Worm (Caenorhabditis elegans) whole organism, late embryonic: ENCODE measurements around the gene sup-12.

ENCODE experiments used
- ama-1 ChIP-seq: fragments of 150-350 bp; optimal IDR thresholded peaks from 2 replicates; lab custom pipeline; 2014
- ceh-19 ChIP-seq: fragments of 200-800 bp; sonication (Bioruptor generic); optimal IDR thresholded peaks from 2 replicates; lab custom pipeline; 2018; ENCODE audit warnings: mild to moderate bottlenecking, missing genetic modification characterization, missing compliant biosample characterization
- ceh-31 ChIP-seq: sonication (generic microtip); optimal IDR thresholded peaks from 2 replicates; lab custom pipeline; 2016; ENCODE audit warnings: missing genetic modification characterization, missing compliant biosample characterization
- ceh-45 ChIP-seq: fragments of 200-800 bp; sonication (Bioruptor generic); IDR thresholded peaks from 2 replicates; pipeline ENCODE4 v1.3.6; 2022; ENCODE audit warnings: missing genetic modification reagents, missing genetic modification characterization, missing compliant biosample characterization
- ceh-6 ChIP-seq: fragments of 200-800 bp; sonication (Bioruptor generic); optimal IDR thresholded peaks from 2 replicates; lab custom pipeline; 2018; ENCODE audit warnings: mild to moderate bottlenecking, missing genetic modification characterization, missing compliant biosample characterization
- che-1 ChIP-seq: sonication (generic microtip); optimal IDR thresholded peaks from 2 replicates; lab custom pipeline; 2016; ENCODE audit warnings: mild to moderate bottlenecking, missing genetic modification characterization, missing compliant biosample characterization
- fkh-10 ChIP-seq: fragments of 150-350 bp; optimal IDR thresholded peaks from 2 replicates; lab custom pipeline; 2014; ENCODE audit warnings: missing biosample characterization, missing genetic modification reagents, missing genetic modification characterization
- lim-6 ChIP-seq: sonication (generic microtip); optimal IDR thresholded peaks from 2 replicates; lab custom pipeline; 2016; ENCODE audit warnings: missing genetic modification characterization, missing compliant biosample characterization
- lin-11 ChIP-seq: fragments of 200-800 bp; sonication (Bioruptor generic); optimal IDR thresholded peaks from 2 replicates; lab custom pipeline; 2018; ENCODE audit warnings: mild to moderate bottlenecking, missing genetic modification characterization, missing compliant biosample characterization
- madf-2 ChIP-seq: sonication (generic microtip); optimal IDR thresholded peaks from 2 replicates; lab custom pipeline; 2017; ENCODE audit warnings: missing genetic modification characterization, missing compliant biosample characterization
- nhr-11 ChIP-seq: fragments of 150-350 bp; optimal IDR thresholded peaks from 2 replicates; lab custom pipeline; 2014; ENCODE audit warnings: missing biosample characterization, missing genetic modification characterization

ce11 chrX:3904568-3904967 lies at the start of gene sup-12:
- TF ChIP-seq ceh-6 (no peak), ceh-31 (tag; lab: Kevin White, UChicago) (no peak), ceh-45 (GFP tag; lab: Robert Waterston, UW) (no peak), nhr-11 (tag; lab: Kevin White, UChicago) (no peak), lim-6 (tag; lab: Kevin White, UChicago) (no peak), che-1 (tag; lab: Kevin White, UChicago) (no peak), ama-1 (no peak), ceh-19 (GFP tag; lab: Kevin White, UChicago) (no peak), fkh-10 (GFP tag; lab: Kevin White, UChicago) (no peak), lin-11 (tag; lab: Kevin White, UChicago) (no peak), madf-2 (tag; lab: Kevin White, UChicago) (no peak)
